Fruit fly (Drosophila melanogaster) whole organism, wandering third instar larva: ENCODE results near the gene CG9512.

ENCODE experiments used
- HLH106 ChIP-seq: fragments of 200-800 bp; optimal IDR thresholded peaks from 3 replicates; lab custom pipeline; 2019; ENCODE audit warnings: missing biosample characterization, mild to moderate bottlenecking, missing genetic modification characterization, moderate library complexity
- Jra ChIP-seq: sonication (Bioruptor generic); optimal IDR thresholded peaks from 2 replicates; lab custom pipeline; 2016; ENCODE audit warnings: missing biosample characterization, missing genetic modification characterization
- br ChIP-seq: fragments of 200-800 bp; sonication (Bioruptor generic); optimal IDR thresholded peaks from 2 replicates; lab custom pipeline; 2016; ENCODE audit warnings: missing biosample characterization, missing genetic modification characterization
- tai ChIP-seq: sonication (Bioruptor generic); optimal IDR thresholded peaks from 2 replicates; lab custom pipeline; 2016; ENCODE audit warnings: missing biosample characterization, missing genetic modification characterization
- woc ChIP-seq: sonication (Bioruptor generic); optimal IDR thresholded peaks from 2 replicates; lab custom pipeline; 2016; ENCODE audit warnings: missing biosample characterization, mild to moderate bottlenecking, missing genetic modification characterization

The CG9512 gene

dm6 chrX:14853153-14853672 is 52.1 kb downstream of the CG9512 start, which contains the start of gene CG9521:
Gene CG9521 (minus strand): TSS chrX:14853269.
- TF ChIP-seq woc (no peak), HLH106 (tag; lab: Kevin White, UChicago) (no peak), br (GFP tag; lab: Kevin White, UChicago) (no peak), tai (GFP tag; lab: Kevin White, UChicago) (no peak), Jra (GFP tag; lab: Kevin White, UChicago) (no peak)
